Worm (Caenorhabditis elegans): ENCODE measurements around the gene nucb-1.

- TF ChIP-seq ceh-16 (tag; optimal IDR thresholded peaks at IDR 0.05), result no peak
- no peak for TF ChIP-seq nhr-28 (tag; optimal IDR thresholded peaks at IDR 0.05)
- no peak for TF ChIP-seq lin-39 (tag; optimal IDR thresholded peaks at IDR 0.05)
- TF ChIP-seq ama-1 (optimal IDR thresholded peaks at IDR 0.05), result no peak
- TF ChIP-seq ceh-9 (tag; optimal IDR thresholded peaks at IDR 0.05), result no peak
- TF ChIP-seq unc-39 (tag; optimal IDR thresholded peaks at IDR 0.05), result no peak
Measured at ce11 chrX:10167005-10167404, 30.5 kb upstream of the nucb-1 start, which contains the start of gene rnp-9.
